Fruit fly (Drosophila melanogaster): ENCODE results near the gene CG2017.

CG2017 gene

DNA sequence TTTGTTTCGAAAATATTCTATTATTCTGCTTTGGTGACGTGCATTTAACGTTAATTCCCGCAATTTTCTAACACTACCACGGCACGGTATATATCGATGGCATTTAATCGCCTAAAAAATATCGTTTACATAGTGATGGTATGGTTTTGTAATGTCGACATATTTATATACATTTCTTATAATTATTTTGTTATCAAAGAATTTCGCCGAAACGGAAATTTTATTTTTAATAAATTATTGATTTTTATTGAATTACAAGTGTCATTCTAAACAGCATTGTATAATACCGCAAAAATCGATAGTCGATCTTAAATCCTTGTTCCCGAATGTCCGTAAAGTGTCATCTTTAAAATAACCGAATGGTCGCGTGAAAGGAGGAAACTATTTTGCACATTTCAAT, 37.7 kb downstream of the CG2017 start, which contains the start of the genes Sec20 and dgrn (continued):
- TF ChIP-seq Six4 (GFP tag; optimal IDR thresholded peaks at IDR 0.05) (peak; percentile 56), esg (GFP tag; conservative IDR thresholded peaks at IDR 0.05) (0 out of 2 replicates have a peak, but pooled peaks have one; percentile 37), CG12155 (GFP tag; optimal IDR thresholded peaks at IDR 0.05) (peak; percentile 75), E2f2 (GFP tag; IDR thresholded peaks at IDR 0.05) (peak; percentile 69), slou (GFP tag; optimal IDR thresholded peaks at IDR 0.05) (peak; percentile 59), CG17612 (GFP tag; IDR thresholded peaks at IDR 0.05) (no peak), CG33557 (GFP tag; optimal IDR thresholded peaks at IDR 0.05) (no peak), Bdp1 (GFP tag; optimal IDR thresholded peaks at IDR 0.05) (no peak), CG42726 (GFP tag; IDR thresholded peaks at IDR 0.05; ENCODE audit: partially characterized antibody) (peak; percentile 87), caup (GFP tag; optimal IDR thresholded peaks at IDR 0.05; ENCODE audit: severe bottlenecking) (peak; percentile 54), CG8388 (GFP tag; optimal IDR thresholded peaks at IDR 0.05) (peak; percentile 66), kni (GFP tag; optimal IDR thresholded peaks at IDR 0.05) (no peak), Bgb (GFP tag; IDR thresholded peaks at IDR 0.05; ENCODE audit: partially characterized antibody) (peak; percentile 95), so (GFP tag; IDR thresholded peaks at IDR 0.05) (no peak; the same call in 2 of the 3 replicates), Tbp (GFP tag; optimal IDR thresholded peaks at IDR 0.05) (no peak), lola (GFP tag; optimal IDR thresholded peaks at IDR 0.05) (peak in 1 of 3 experiments; percentile 69), CG7357 (GFP tag; IDR thresholded peaks at IDR 0.05) (no peak), nom (GFP tag; optimal IDR thresholded peaks at IDR 0.05) (no peak), CG11456 (GFP tag; IDR thresholded peaks at IDR 0.05) (peak; percentile 70; the same call in 2 of the 3 replicates), Dek (tag; optimal IDR thresholded peaks at IDR 0.05) (peak; percentile 62), ash1 (GFP tag; optimal IDR thresholded peaks at IDR 0.05) (no peak), yki (optimal IDR thresholded peaks at IDR 0.05) (no peak), CG3995 (GFP tag; optimal IDR thresholded peaks at IDR 0.05) (peak; percentile 61), sim (GFP tag; IDR thresholded peaks at IDR 0.05) (no peak), CG18011 (GFP tag; optimal IDR thresholded peaks at IDR 0.05) (no peak), CG8359 (GFP tag; optimal IDR thresholded peaks at IDR 0.05; ENCODE audit: borderline replicate concordance) (no peak), Sry-δ (GFP tag; optimal IDR thresholded peaks at IDR 0.05) (peak; percentile 92), CG7839 (tag; optimal IDR thresholded peaks at IDR 0.05) (peak; percentile 62), luna (GFP tag; optimal IDR thresholded peaks at IDR 0.05) (no peak), CG3726 (GFP tag; IDR thresholded peaks at IDR 0.05) (no peak), Drgx (GFP tag; IDR thresholded peaks at IDR 0.05) (no peak), Blimp-1 (GFP tag; optimal IDR thresholded peaks at IDR 0.05) (peak; percentile 61), hkb (optimal IDR thresholded peaks at IDR 0.05) (no peak), hkb (GFP tag; IDR thresholded peaks at IDR 0.05) (peak; percentile 46; the same call in 1 of the 2 replicates), Mes4 (GFP tag; optimal IDR thresholded peaks at IDR 0.05) (peak; percentile 25), Dip3 (GFP tag; optimal IDR thresholded peaks at IDR 0.05) (peak; percentile 56), YL-1 (GFP tag; optimal IDR thresholded peaks at IDR 0.05) (peak; percentile 91), bsh (GFP tag; optimal IDR thresholded peaks at IDR 0.05) (peak in 1 of 2 experiments; percentile 61), lbe (GFP tag; optimal IDR thresholded peaks at IDR 0.05) (peak; percentile 83), ap (GFP tag; IDR thresholded peaks at IDR 0.05) (no peak), Nf-YA (GFP tag; IDR thresholded peaks at IDR 0.05) (no peak), CG7556 (GFP tag; optimal IDR thresholded peaks at IDR 0.05) (peak; percentile 54), HLH3B (GFP tag; IDR thresholded peaks at IDR 0.05) (peak; percentile 61), hb (GFP tag; IDR thresholded peaks at IDR 0.05; ENCODE audit: partially characterized antibody) (peak; percentile 94), Hmr (GFP tag; optimal IDR thresholded peaks at IDR 0.05) (peak; percentile 70), CG2116 (GFP tag; optimal IDR thresholded peaks at IDR 0.05) (peak; percentile 81), CTCF (GFP tag; optimal IDR thresholded peaks at IDR 0.05) (no peak), CG7786 (GFP tag; optimal IDR thresholded peaks at IDR 0.05) (peak; percentile 39), CG14860 (GFP tag; IDR thresholded peaks at IDR 0.05; ENCODE audit: partially characterized antibody) (peak; percentile 82), maf-S (GFP tag; optimal IDR thresholded peaks at IDR 0.05) (no peak), gem (tag; optimal IDR thresholded peaks at IDR 0.05) (peak; percentile 82)
